Worm (Caenorhabditis elegans) whole organism, mixed stage, embryonic: ENCODE data around the gene prx-10.
A peak's percentile ranks its signal among the peaks of the same experiment; 100 is the strongest.

Experiments used
- M03D4.4 ChIP-seq: sonication (generic microtip); optimal IDR thresholded peaks from 2 replicates; lab custom pipeline; 2017; ENCODE audit warnings: mild to moderate bottlenecking, missing genetic modification characterization, missing compliant biosample characterization
- bed-3 ChIP-seq: fragments of 200-800 bp; sonication (Bioruptor generic); optimal IDR thresholded peaks from 3 replicates; lab custom pipeline; 2018; ENCODE audit warnings: mild to moderate bottlenecking, missing genetic modification characterization, moderate library complexity, missing compliant biosample characterization
- blmp-1 ChIP-seq: fragments of 150-350 bp; optimal IDR thresholded peaks from 2 replicates; lab custom pipeline; 2014; ENCODE audit warnings: missing biosample characterization, missing genetic modification characterization
- ceh-39 ChIP-seq: fragments of 150-350 bp; optimal IDR thresholded peaks from 2 replicates; lab custom pipeline; 2014; ENCODE audit warnings: missing biosample characterization, missing genetic modification characterization
- ceh-43 ChIP-seq: fragments of 200-800 bp; sonication (Bioruptor generic); optimal IDR thresholded peaks from 2 replicates; lab custom pipeline; 2018; ENCODE audit warnings: mild to moderate bottlenecking, missing genetic modification characterization, moderate library complexity, missing compliant biosample characterization
- ceh-83 ChIP-seq: fragments of 200-800 bp; sonication (Bioruptor generic); optimal IDR thresholded peaks from 2 replicates; lab custom pipeline; 2018; ENCODE audit warnings: mild to moderate bottlenecking, missing genetic modification characterization, missing compliant biosample characterization
- ces-1 ChIP-seq: fragments of 150-350 bp; optimal IDR thresholded peaks from 2 replicates; lab custom pipeline; 2014; ENCODE audit warnings: missing biosample characterization, missing genetic modification reagents, missing genetic modification characterization
- cnd-1 ChIP-seq: fragments of 200-800 bp; sonication (Bioruptor generic); optimal IDR thresholded peaks from 2 replicates; lab custom pipeline; 2018; ENCODE audit warnings: mild to moderate bottlenecking, missing genetic modification characterization, missing compliant biosample characterization
- drap-1 ChIP-seq: fragments of 200-800 bp; sonication (Bioruptor generic); optimal IDR thresholded peaks from 3 replicates; lab custom pipeline; 2018; ENCODE audit warnings: mild to moderate bottlenecking, missing genetic modification characterization, missing compliant biosample characterization
- elt-1 ChIP-seq: sonication (generic microtip); optimal IDR thresholded peaks from 2 replicates; lab custom pipeline; 2017; ENCODE audit warnings: missing genetic modification characterization, mild to moderate bottlenecking, missing compliant biosample characterization, antibody characterized with exemption, moderate library complexity, borderline replicate concordance; ENCODE audit not compliant: insufficient read depth
- elt-3 ChIP-seq: fragments of 150-350 bp; optimal IDR thresholded peaks from 2 replicates; lab custom pipeline; 2014; ENCODE audit warnings: missing biosample characterization, missing genetic modification characterization
- ham-2 ChIP-seq: fragments of 200-800 bp; sonication (Bioruptor generic); optimal IDR thresholded peaks from 2 replicates; lab custom pipeline; 2018; ENCODE audit warnings: mild to moderate bottlenecking, missing genetic modification characterization, missing compliant biosample characterization
- hlh-1 ChIP-seq: fragments of 150-350 bp; optimal IDR thresholded peaks from 2 replicates; lab custom pipeline; 2014; ENCODE audit warnings: missing biosample characterization, missing genetic modification reagents, missing genetic modification characterization
- lin-13 ChIP-seq: fragments of 150-350 bp; optimal IDR thresholded peaks from 2 replicates; lab custom pipeline; 2014; ENCODE audit warnings: missing biosample characterization, missing genetic modification characterization
- lin-32 ChIP-seq: fragments of 200-800 bp; sonication (Bioruptor generic); optimal IDR thresholded peaks from 2 replicates; lab custom pipeline; 2018; ENCODE audit warnings: mild to moderate bottlenecking, missing genetic modification characterization, missing compliant biosample characterization
- lsy-2 ChIP-seq: fragments of 150-350 bp; optimal IDR thresholded peaks from 2 replicates; lab custom pipeline; 2014; ENCODE audit warnings: missing biosample characterization, missing genetic modification characterization
- mab-5 ChIP-seq: fragments of 150-350 bp; optimal IDR thresholded peaks from 2 replicates; lab custom pipeline; 2014; ENCODE audit warnings: missing biosample characterization, missing genetic modification characterization
- mep-1 ChIP-seq: fragments of 150-350 bp; optimal IDR thresholded peaks from 2 replicates; lab custom pipeline; 2017; ENCODE audit warnings: missing biosample characterization, missing genetic modification reagents, missing genetic modification characterization, inconsistent platforms
- mls-2 ChIP-seq: sonication (generic microtip); optimal IDR thresholded peaks from 2 replicates; lab custom pipeline; 2016; ENCODE audit warnings: mild to moderate bottlenecking, missing genetic modification characterization, moderate library complexity, missing compliant biosample characterization
- nhr-12 ChIP-seq: fragments of 150-350 bp; optimal IDR thresholded peaks from 2 replicates; lab custom pipeline; 2014; ENCODE audit warnings: missing biosample characterization, missing genetic modification characterization
- nhr-2 ChIP-seq: fragments of 150-350 bp; optimal IDR thresholded peaks from 2 replicates; lab custom pipeline; 2014; ENCODE audit warnings: missing biosample characterization, missing genetic modification characterization
- nhr-237 ChIP-seq: fragments of 150-350 bp; optimal IDR thresholded peaks from 2 replicates; lab custom pipeline; 2014; ENCODE audit warnings: missing biosample characterization, missing genetic modification characterization
- nhr-28 ChIP-seq: fragments of 150-350 bp; optimal IDR thresholded peaks from 2 replicates; lab custom pipeline; 2014; ENCODE audit warnings: missing biosample characterization, missing genetic modification characterization
- nhr-76 ChIP-seq: sonication (generic microtip); optimal IDR thresholded peaks from 2 replicates; lab custom pipeline; 2017; ENCODE audit warnings: missing biosample characterization, missing genetic modification characterization
- pha-4 ChIP-seq: fragments of 150-350 bp; optimal IDR thresholded peaks from 2 replicates; lab custom pipeline; 2018; ENCODE audit warnings: missing biosample characterization, missing genetic modification reagents, missing genetic modification characterization
- sem-2 ChIP-seq: fragments of 200-800 bp; sonication (Bioruptor generic); optimal IDR thresholded peaks from 2 replicates; lab custom pipeline; 2018; ENCODE audit warnings: mild to moderate bottlenecking, missing genetic modification characterization, missing compliant biosample characterization
- snpc-4 ChIP-seq: fragments of 150-350 bp; optimal IDR thresholded peaks from 2 replicates; lab custom pipeline; 2014; ENCODE audit warnings: missing biosample characterization, missing genetic modification characterization
- unc-120 ChIP-seq: sonication (generic microtip); optimal IDR thresholded peaks from 2 replicates; lab custom pipeline; 2017; ENCODE audit warnings: missing genetic modification characterization, missing compliant biosample characterization; ENCODE audit not compliant: poor library complexity, severe bottlenecking
- unc-62 ChIP-seq: fragments of 150-350 bp; optimal IDR thresholded peaks from 2 replicates; lab custom pipeline; 2014; ENCODE audit warnings: missing biosample characterization, missing genetic modification reagents, missing genetic modification characterization
- zip-8 ChIP-seq: fragments of 150-350 bp; optimal IDR thresholded peaks from 2 replicates; lab custom pipeline; 2014; ENCODE audit warnings: missing biosample characterization, missing genetic modification characterization
- ztf-11 ChIP-seq: fragments of 150-350 bp; optimal IDR thresholded peaks from 2 replicates; lab custom pipeline; 2014; ENCODE audit warnings: missing biosample characterization, missing genetic modification characterization

Gene prx-10

ce11 chrIII:5260394-5260793 is 24.2 kb downstream of the prx-10 start, which contains the start of gene gop-3:
TSS of gene gop-3 (plus strand) at chrIII:5260694.
- TF ChIP-seq unc-62 (GFP tag; lab: Kevin White, UChicago) (no peak), blmp-1 (tag; lab: Kevin White, UChicago) (no peak), elt-1 (no peak), zip-8 (tag; lab: Kevin White, UChicago) (no peak), mls-2 (tag; lab: Kevin White, UChicago) (no peak), nhr-28 (no peak), ham-2 (GFP tag; lab: Kevin White, UChicago) (no peak), snpc-4 (tag; lab: Kevin White, UChicago) (no peak), lin-13 (tag; lab: Kevin White, UChicago) (no peak), ceh-39 (tag; lab: Kevin White, UChicago) (no peak), M03D4.4 (tag; lab: Kevin White, UChicago) (no peak), drap-1 (GFP tag; lab: Kevin White, UChicago) (no peak), hlh-1 (tag; lab: Kevin White, UChicago) (no peak), lsy-2 (tag; lab: Kevin White, UChicago) (no peak), sem-2 (GFP tag; lab: Kevin White, UChicago) (no peak), pha-4 (tag; lab: Kevin White, UChicago) (no peak)

DNA sequence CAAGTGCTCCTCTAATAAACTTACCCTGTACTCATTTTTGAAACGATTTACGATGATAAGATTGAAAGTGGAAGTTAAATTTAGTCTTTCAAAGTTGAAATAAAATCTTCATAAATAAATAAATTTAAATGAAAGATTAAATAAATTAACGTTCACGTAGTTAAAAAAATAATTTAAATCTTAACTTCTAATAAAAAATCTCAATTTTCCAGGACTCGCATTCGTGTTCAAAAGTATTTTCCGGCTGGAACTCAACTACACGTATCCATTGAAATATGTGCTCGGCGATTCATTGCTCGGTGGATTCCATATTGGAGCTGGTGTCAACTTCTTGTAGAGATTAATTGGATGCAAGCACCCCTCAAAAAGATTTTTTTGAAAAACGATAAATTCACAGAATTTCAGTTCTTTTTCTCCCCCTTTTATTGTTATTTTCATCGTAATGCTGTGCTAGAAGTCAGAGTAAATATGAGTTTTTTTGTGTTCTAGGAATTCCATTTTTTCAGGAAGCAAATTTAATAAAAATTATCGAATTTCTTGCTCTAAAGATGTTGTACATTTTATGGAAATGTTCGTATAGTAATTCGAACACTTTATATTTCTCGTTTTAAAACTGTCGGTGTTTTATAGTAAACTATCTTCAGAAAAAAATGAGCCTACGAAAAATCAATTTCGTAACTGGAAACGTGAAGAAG is 27.2 kb downstream of the prx-10 start, which contains the start of the genes C34E10.9 and hap-1:
TSS of gene C34E10.9 (minus strand) at position 101 of the 695 bp plus-strand sequence.
TSS of gene hap-1 (plus strand) at position 645 of the 695 bp plus-strand sequence.
- TF ChIP-seq blmp-1 (tag; lab: Kevin White, UChicago) (no peak), elt-3 (tag; lab: Kevin White, UChicago) (no peak), nhr-237 (tag; lab: Kevin White, UChicago) (no peak), ham-2 (GFP tag; lab: Kevin White, UChicago) (no peak), ceh-83 (GFP tag; lab: Kevin White, UChicago) (no peak), mep-1 (no peak), lin-32 (no peak), ztf-11 (tag; lab: Kevin White, UChicago) (no peak), elt-1 (no peak)

ce11 chrIII:5264813-5265212 is 28.6 kb downstream of the prx-10 start, which contains the start of gene gro-1:
TSS of gene gro-1 (plus strand) at chrIII:5265113.
- TF ChIP-seq mep-1 (no peak), ceh-43 (GFP tag; lab: Kevin White, UChicago) (no peak), nhr-28 (no peak), zip-8 (tag; lab: Kevin White, UChicago) (no peak), sem-2 (GFP tag; lab: Kevin White, UChicago) (no peak), elt-3 (tag; lab: Kevin White, UChicago) (no peak)

DNA sequence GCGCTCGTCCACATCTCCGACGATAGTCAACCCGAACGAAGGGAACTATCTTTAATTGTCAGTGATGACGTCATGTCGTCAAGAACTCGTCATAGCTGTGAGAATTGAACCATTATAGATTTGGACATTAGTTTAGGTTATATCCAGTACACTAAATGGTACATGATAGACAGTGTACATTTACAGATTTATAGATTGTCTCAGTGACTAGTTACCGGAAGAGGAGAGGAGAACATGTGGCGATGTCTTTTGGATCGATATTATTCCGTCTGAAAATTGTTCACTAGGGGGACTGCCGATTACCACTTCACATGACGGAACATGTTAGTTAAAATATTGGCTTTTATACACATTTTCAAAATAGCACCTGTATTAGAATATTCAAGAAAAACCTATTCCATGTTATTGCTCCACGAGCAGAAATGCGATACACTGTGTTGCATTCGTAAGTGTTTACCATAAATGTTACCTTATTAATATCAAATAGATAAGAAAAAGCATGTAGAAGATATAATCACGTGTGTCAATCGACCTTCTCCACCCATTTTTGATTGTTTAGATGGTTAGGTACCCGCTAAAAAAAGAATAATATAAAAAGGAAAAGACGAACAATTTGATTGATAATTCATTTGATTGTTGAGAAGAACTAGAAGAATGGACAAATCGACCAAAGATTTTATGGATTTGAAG is 31.2 kb downstream of the prx-10 start, which contains the start of gene ZC395.5:
TSS of gene ZC395.5 (plus strand) at position 632 of the 690 bp plus-strand sequence.
- peak; percentile 11 for TF ChIP-seq zip-8 (tag; lab: Kevin White, UChicago)
- TF ChIP-seq elt-1 = no peak

ce11 chrIII:5268486-5268885 is 32.3 kb downstream of the prx-10 start:
- TF ChIP-seq lin-32 (no peak), nhr-28 (no peak), elt-1 (no peak), lsy-2 (tag; lab: Kevin White, UChicago) (no peak), mab-5 (tag; lab: Kevin White, UChicago) (no peak), nhr-12 (tag; lab: Kevin White, UChicago) (no peak), nhr-2 (tag; lab: Kevin White, UChicago) (no peak), bed-3 (GFP tag; lab: Kevin White, UChicago) (no peak), unc-120 (no peak), M03D4.4 (tag; lab: Kevin White, UChicago) (no peak)

DNA sequence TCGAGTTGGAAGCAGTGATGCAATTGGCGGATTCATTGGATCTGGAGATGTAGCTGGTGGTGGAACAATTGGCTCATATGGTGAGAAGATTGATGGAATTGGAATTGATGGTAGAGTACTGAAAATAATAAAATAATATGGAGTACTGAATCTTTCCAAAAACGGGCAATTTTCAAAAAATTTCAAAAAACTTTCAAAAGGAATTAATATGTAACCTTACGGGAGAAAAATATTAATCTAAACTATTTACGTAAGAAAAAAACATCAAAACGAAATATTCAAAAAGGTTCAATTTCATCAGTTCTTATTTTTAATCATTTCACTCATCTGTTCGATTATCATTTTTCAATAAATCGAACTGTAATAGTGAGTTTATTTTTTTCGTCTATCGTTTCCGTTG is 33.6 kb downstream of the prx-10 start, which contains the start of gene ZC395.4:
TSS of gene ZC395.4 (plus strand) at position 301 of the 400 bp plus-strand sequence.
- no peak for TF ChIP-seq snpc-4 (tag; lab: Kevin White, UChicago)
- no peak for TF ChIP-seq unc-62 (GFP tag; lab: Kevin White, UChicago)
- TF ChIP-seq cnd-1 (tag; lab: Kevin White, UChicago) = no peak
- no peak for TF ChIP-seq ceh-43 (GFP tag; lab: Kevin White, UChicago)
- no peak for TF ChIP-seq mep-1
- TF ChIP-seq nhr-76 (tag; lab: Kevin White, UChicago) = no peak
- no peak for TF ChIP-seq elt-1
- no peak for TF ChIP-seq hlh-1 (tag; lab: Kevin White, UChicago)
- TF ChIP-seq bed-3 (GFP tag; lab: Kevin White, UChicago) = no peak
- TF ChIP-seq pha-4 (tag; lab: Kevin White, UChicago) = no peak
- no peak for TF ChIP-seq ces-1
- TF ChIP-seq elt-3 (tag; lab: Kevin White, UChicago) = no peak
